Worm (Caenorhabditis elegans): ENCODE data around the gene oac-39.

Gene oac-39

ce11 chrV:251652-252051, at the start of gene oac-39:
Gene oac-39, minus strand, starts transcription at chrV:251752.
- TF ChIP-seq ztf-29 (GFP tag; IDR thresholded peaks at IDR 0.05) (no peak), ztf-23 (GFP tag; IDR thresholded peaks at IDR 0.05) (no peak), cog-1 (tag; optimal IDR thresholded peaks at IDR 0.05) (no peak), T22C8.4 (GFP tag; IDR thresholded peaks at IDR 0.05) (no peak), tab-1 (GFP tag; IDR thresholded peaks at IDR 0.05) (no peak), ref-1 (GFP tag; conservative IDR thresholded peaks at IDR 0.05) (no peak), med-1 (GFP tag; optimal IDR thresholded peaks at IDR 0.05; ENCODE audit: insufficient read depth) (no peak)

DNA sequence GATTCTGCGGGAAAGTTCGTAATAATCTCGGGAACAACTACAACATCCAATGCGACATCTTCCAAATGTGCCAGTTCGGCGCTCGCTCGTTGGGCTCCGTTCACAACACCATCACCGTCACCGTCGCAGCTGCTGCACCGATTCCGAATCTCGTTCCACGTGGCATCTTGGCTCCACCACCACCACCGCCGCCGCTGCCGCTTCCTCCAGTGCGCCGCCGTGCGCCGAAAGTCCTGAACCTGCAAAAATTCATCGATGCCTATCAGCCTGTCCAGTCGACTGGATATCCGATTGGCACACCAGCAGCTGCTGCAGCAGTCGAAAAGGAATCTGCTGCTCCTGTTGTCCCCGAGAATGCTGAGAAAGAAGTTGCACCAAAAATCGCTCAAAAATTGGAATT, 46.8 kb upstream of the oac-39 start:
- TF ChIP-seq ztf-29 (GFP tag; IDR thresholded peaks at IDR 0.05) (no peak), klf-2 (GFP tag; conservative IDR thresholded peaks at IDR 0.05) (no peak), med-1 (GFP tag; optimal IDR thresholded peaks at IDR 0.05; ENCODE audit: insufficient read depth) (no peak), ztf-23 (GFP tag; IDR thresholded peaks at IDR 0.05) (no peak), ref-1 (GFP tag; conservative IDR thresholded peaks at IDR 0.05) (no peak), T22C8.4 (GFP tag; IDR thresholded peaks at IDR 0.05) (no peak), flt-1 (GFP tag; IDR thresholded peaks at IDR 0.05) (no peak), tab-1 (GFP tag; IDR thresholded peaks at IDR 0.05) (no peak), cog-1 (tag; optimal IDR thresholded peaks at IDR 0.05) (no peak)

- TF ChIP-seq klf-2 (GFP tag; conservative IDR thresholded peaks at IDR 0.05) (no peak), ztf-23 (GFP tag; IDR thresholded peaks at IDR 0.05) (no peak), flt-1 (GFP tag; IDR thresholded peaks at IDR 0.05) (no peak), tab-1 (GFP tag; IDR thresholded peaks at IDR 0.05) (no peak), ref-1 (GFP tag; conservative IDR thresholded peaks at IDR 0.05) (no peak), med-1 (GFP tag; optimal IDR thresholded peaks at IDR 0.05; ENCODE audit: insufficient read depth) (no peak), ztf-29 (GFP tag; IDR thresholded peaks at IDR 0.05) (no peak), cog-1 (tag; optimal IDR thresholded peaks at IDR 0.05) (no peak), T22C8.4 (GFP tag; IDR thresholded peaks at IDR 0.05) (no peak)
These were observed 46.0 kb upstream of the oac-39 start, which contains the start of gene F33E11.2 for ce11 chrV:297424-297991. Gene F33E11.2, plus strand, starts transcription at chrV:297947.

- TF ChIP-seq ztf-23 (GFP tag; IDR thresholded peaks at IDR 0.05) (no peak), flt-1 (GFP tag; IDR thresholded peaks at IDR 0.05) (no peak), tab-1 (GFP tag; IDR thresholded peaks at IDR 0.05) (no peak), klf-2 (GFP tag; conservative IDR thresholded peaks at IDR 0.05) (no peak), ref-1 (GFP tag; conservative IDR thresholded peaks at IDR 0.05) (no peak), cog-1 (tag; optimal IDR thresholded peaks at IDR 0.05) (no peak), ztf-29 (GFP tag; IDR thresholded peaks at IDR 0.05) (no peak), med-1 (GFP tag; optimal IDR thresholded peaks at IDR 0.05; ENCODE audit: insufficient read depth) (no peak), T22C8.4 (GFP tag; IDR thresholded peaks at IDR 0.05) (no peak)
These were observed 44.2 kb upstream of the oac-39 start for ce11 chrV:295802-296201.

- no peak for TF ChIP-seq ztf-23 (GFP tag; IDR thresholded peaks at IDR 0.05)
- no peak for TF ChIP-seq cog-1 (tag; optimal IDR thresholded peaks at IDR 0.05)
- no peak for TF ChIP-seq med-1 (GFP tag; optimal IDR thresholded peaks at IDR 0.05; ENCODE audit: insufficient read depth)
- no peak for TF ChIP-seq ref-1 (GFP tag; conservative IDR thresholded peaks at IDR 0.05)
- TF ChIP-seq ztf-29 (GFP tag; IDR thresholded peaks at IDR 0.05), result no peak
- TF ChIP-seq klf-2 (GFP tag; conservative IDR thresholded peaks at IDR 0.05), result no peak
- TF ChIP-seq tab-1 (GFP tag; IDR thresholded peaks at IDR 0.05), result no peak
- no peak for TF ChIP-seq T22C8.4 (GFP tag; IDR thresholded peaks at IDR 0.05)
- TF ChIP-seq flt-1 (GFP tag; IDR thresholded peaks at IDR 0.05), result no peak
These were observed 33.7 kb upstream of the oac-39 start for ce11 chrV:285298-285697.

DNA sequence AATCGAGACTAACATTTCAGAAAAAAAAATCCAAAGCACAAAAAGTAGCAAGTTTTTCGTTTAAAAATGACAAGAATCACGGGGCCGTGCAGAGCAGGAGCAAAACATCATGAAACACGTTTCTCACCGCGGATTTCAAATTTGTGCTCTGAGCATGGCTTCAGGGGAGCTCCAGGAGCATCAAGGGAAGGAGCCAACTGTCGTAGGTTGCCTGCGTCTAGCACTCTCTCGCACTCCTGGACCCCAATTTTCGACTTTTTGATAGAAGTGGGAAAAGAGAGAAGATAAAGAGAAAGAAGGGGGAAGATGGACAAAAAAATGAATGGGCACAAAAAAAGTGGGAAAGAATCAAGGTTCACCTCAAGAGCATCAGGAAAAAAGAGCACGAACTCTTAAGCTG, 33.3 kb upstream of the oac-39 start:
- TF ChIP-seq ref-1 (GFP tag; conservative IDR thresholded peaks at IDR 0.05) (no peak), med-1 (GFP tag; optimal IDR thresholded peaks at IDR 0.05; ENCODE audit: insufficient read depth) (no peak), klf-2 (GFP tag; conservative IDR thresholded peaks at IDR 0.05) (no peak), ztf-23 (GFP tag; IDR thresholded peaks at IDR 0.05) (no peak), tab-1 (GFP tag; IDR thresholded peaks at IDR 0.05) (no peak), cog-1 (tag; optimal IDR thresholded peaks at IDR 0.05) (no peak), flt-1 (GFP tag; IDR thresholded peaks at IDR 0.05) (no peak), T22C8.4 (GFP tag; IDR thresholded peaks at IDR 0.05) (no peak)

DNA sequence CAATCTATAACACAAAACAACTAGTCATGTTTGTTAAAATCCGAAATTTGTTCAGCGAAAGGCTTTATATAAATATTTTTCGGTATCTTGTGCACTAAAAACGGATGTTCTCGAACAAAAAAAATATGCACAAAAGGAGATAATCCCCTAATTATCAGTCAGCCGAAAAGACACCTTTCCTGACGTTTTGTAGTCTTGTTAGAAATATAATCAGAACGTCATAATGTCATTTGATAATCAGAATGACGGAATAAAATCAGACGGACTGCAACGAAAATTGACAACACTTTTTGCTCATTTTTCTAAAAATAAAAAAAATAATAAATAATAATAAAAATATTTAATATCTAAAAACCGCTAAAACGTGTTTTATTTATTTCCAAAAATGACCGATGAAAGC, 32.4 kb upstream of the oac-39 start:
- TF ChIP-seq flt-1 (GFP tag; IDR thresholded peaks at IDR 0.05) (no peak), T22C8.4 (GFP tag; IDR thresholded peaks at IDR 0.05) (no peak), cog-1 (tag; optimal IDR thresholded peaks at IDR 0.05) (no peak), tab-1 (GFP tag; IDR thresholded peaks at IDR 0.05) (no peak), ztf-23 (GFP tag; IDR thresholded peaks at IDR 0.05) (no peak), ztf-29 (GFP tag; IDR thresholded peaks at IDR 0.05) (no peak), med-1 (GFP tag; optimal IDR thresholded peaks at IDR 0.05; ENCODE audit: insufficient read depth) (no peak), klf-2 (GFP tag; conservative IDR thresholded peaks at IDR 0.05) (no peak), ref-1 (GFP tag; conservative IDR thresholded peaks at IDR 0.05) (no peak)

ce11 chrV:281616-282015, 30.1 kb upstream of the oac-39 start, which contains the start of gene npr-5:
Gene npr-5, minus strand, starts transcription at chrV:281716.
- TF ChIP-seq cog-1 (tag; optimal IDR thresholded peaks at IDR 0.05) (no peak), med-1 (GFP tag; optimal IDR thresholded peaks at IDR 0.05; ENCODE audit: insufficient read depth) (no peak), ztf-29 (GFP tag; IDR thresholded peaks at IDR 0.05) (no peak), ref-1 (GFP tag; conservative IDR thresholded peaks at IDR 0.05) (no peak), tab-1 (GFP tag; IDR thresholded peaks at IDR 0.05) (no peak), T22C8.4 (GFP tag; IDR thresholded peaks at IDR 0.05) (no peak), ztf-23 (GFP tag; IDR thresholded peaks at IDR 0.05) (no peak), klf-2 (GFP tag; conservative IDR thresholded peaks at IDR 0.05) (no peak), flt-1 (GFP tag; IDR thresholded peaks at IDR 0.05) (no peak)

ce11 chrV:281111-281510, 29.6 kb upstream of the oac-39 start:
- no peak for TF ChIP-seq ztf-29 (GFP tag; IDR thresholded peaks at IDR 0.05)
- no peak for TF ChIP-seq tab-1 (GFP tag; IDR thresholded peaks at IDR 0.05)
- TF ChIP-seq cog-1 (tag; optimal IDR thresholded peaks at IDR 0.05), result no peak

DNA sequence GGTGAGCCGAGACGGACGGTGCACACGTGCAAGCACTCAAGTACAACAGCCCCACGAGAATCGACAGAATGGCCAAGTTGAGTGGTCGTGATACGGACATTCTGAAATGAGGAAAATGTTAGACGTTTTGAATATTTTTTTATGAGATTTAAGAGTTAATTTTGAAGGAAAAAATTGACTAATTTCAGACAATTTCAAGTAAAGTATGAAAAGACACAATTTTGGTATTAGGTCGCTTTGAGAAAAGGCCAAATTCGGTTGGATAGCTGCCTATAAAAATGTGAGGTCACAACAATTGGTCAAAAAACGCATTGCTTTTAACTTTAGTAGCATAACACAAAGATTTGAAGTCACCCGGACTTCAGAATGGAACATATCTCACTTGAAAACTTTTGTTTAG, 21.3 kb upstream of the oac-39 start, which contains the start of gene nlp-70:
Gene nlp-70, minus strand, starts transcription at position 101 of the 400 bp plus-strand sequence.
- TF ChIP-seq ztf-29 (GFP tag; IDR thresholded peaks at IDR 0.05) (no peak), flt-1 (GFP tag; IDR thresholded peaks at IDR 0.05) (no peak), med-1 (GFP tag; optimal IDR thresholded peaks at IDR 0.05; ENCODE audit: insufficient read depth) (no peak), ztf-23 (GFP tag; IDR thresholded peaks at IDR 0.05) (no peak), ref-1 (GFP tag; conservative IDR thresholded peaks at IDR 0.05) (no peak), klf-2 (GFP tag; conservative IDR thresholded peaks at IDR 0.05) (no peak), T22C8.4 (GFP tag; IDR thresholded peaks at IDR 0.05) (no peak), tab-1 (GFP tag; IDR thresholded peaks at IDR 0.05) (no peak), cog-1 (tag; optimal IDR thresholded peaks at IDR 0.05) (no peak)

All from whole organism, midembryonic.